Worm (Caenorhabditis elegans): ENCODE data around the gene grl-12.
A peak's percentile ranks its signal among the peaks of the same experiment; 100 is the strongest.

Gene grl-12

ce11 chrV:8636907-8637306 lies at the start of gene grl-12:
Gene grl-12, minus strand, starts transcription at chrV:8637007.
- TF ChIP-seq fos-1 (tag; optimal IDR thresholded peaks at IDR 0.05), result no peak
- TF ChIP-seq nhr-84 (tag; optimal IDR thresholded peaks at IDR 0.05), result no peak
- TF ChIP-seq mef-2 (tag; optimal IDR thresholded peaks at IDR 0.05), result no peak
- no peak for TF ChIP-seq sup-37 (GFP tag; optimal IDR thresholded peaks at IDR 0.05)
- TF ChIP-seq Y116A8C.19 (tag; optimal IDR thresholded peaks at IDR 0.05; ENCODE audit: borderline replicate concordance), result no peak
- TF ChIP-seq egl-27 (tag; optimal IDR thresholded peaks at IDR 0.05), result no peak
- no peak for TF ChIP-seq dpl-1 (GFP tag; optimal IDR thresholded peaks at IDR 0.05)
- no peak for TF ChIP-seq zip-4 (GFP tag; optimal IDR thresholded peaks at IDR 0.05)
- TF ChIP-seq irx-1 (tag; optimal IDR thresholded peaks at IDR 0.05), result no peak
- TF ChIP-seq lin-39 (tag; optimal IDR thresholded peaks at IDR 0.05), result no peak
- TF ChIP-seq ceh-63 (GFP tag; optimal IDR thresholded peaks at IDR 0.05), result no peak
- TF ChIP-seq skn-1 (tag; optimal IDR thresholded peaks at IDR 0.05), result no peak
- no peak for TF ChIP-seq unc-98 (GFP tag; IDR thresholded peaks at IDR 0.05)
- TF ChIP-seq aly-2 (tag; optimal IDR thresholded peaks at IDR 0.05), result no peak
- no peak for TF ChIP-seq ets-5 (GFP tag; IDR thresholded peaks at IDR 0.05)
- TF ChIP-seq unc-30 (tag; optimal IDR thresholded peaks at IDR 0.05), result no peak
- TF ChIP-seq snpc-4 (tag; optimal IDR thresholded peaks at IDR 0.05), result no peak
- no peak for TF ChIP-seq hlh-4 (tag; optimal IDR thresholded peaks at IDR 0.05)
- no peak for TF ChIP-seq lir-3 (tag; optimal IDR thresholded peaks at IDR 0.05; ENCODE audit: poor library complexity)

ce11 chrV:8683787-8684186 lies 47.0 kb upstream of the grl-12 start:
- TF ChIP-seq hlh-4 (tag; optimal IDR thresholded peaks at IDR 0.05), result no peak
- TF ChIP-seq nhr-19 (GFP tag; conservative IDR thresholded peaks at IDR 0.05), result no peak
- no peak for TF ChIP-seq ceh-82 (tag; optimal IDR thresholded peaks at IDR 0.05)
- TF ChIP-seq fkh-4 (tag; optimal IDR thresholded peaks at IDR 0.05; ENCODE audit: borderline replicate concordance), result peak; percentile 67
- TF ChIP-seq egl-27 (tag; optimal IDR thresholded peaks at IDR 0.05), result no peak
- no peak for TF ChIP-seq ces-1 (GFP tag; optimal IDR thresholded peaks at IDR 0.05)
- peak; percentile 76 for TF ChIP-seq dsc-1 (tag; optimal IDR thresholded peaks at IDR 0.05)
- TF ChIP-seq unc-86 (tag; optimal IDR thresholded peaks at IDR 0.05), result no peak
- no peak for TF ChIP-seq ama-1 (optimal IDR thresholded peaks at IDR 0.05)

ce11 chrV:8682719-8683118 lies 45.9 kb upstream of the grl-12 start, which contains the start of gene cln-3.3:
Gene cln-3.3, plus strand, starts transcription at chrV:8683052.
- peak in 1 of 2 experiments; percentile 28 for TF ChIP-seq mdl-1 (tag; optimal IDR thresholded peaks at IDR 0.05)
- TF ChIP-seq hlh-17 (GFP tag; optimal IDR thresholded peaks at IDR 0.05; ENCODE audit: borderline replicate concordance), result no peak
- no peak for TF ChIP-seq fos-1 (tag; optimal IDR thresholded peaks at IDR 0.05)
- TF ChIP-seq aly-2 (tag; optimal IDR thresholded peaks at IDR 0.05), result no peak
- TF ChIP-seq ceh-90 (tag; optimal IDR thresholded peaks at IDR 0.05), result no peak
- no peak for TF ChIP-seq sup-37 (GFP tag; optimal IDR thresholded peaks at IDR 0.05)
- no peak for TF ChIP-seq nhr-19 (GFP tag; conservative IDR thresholded peaks at IDR 0.05)
- no peak for TF ChIP-seq nhr-237 (tag; optimal IDR thresholded peaks at IDR 0.05)
- no peak for TF ChIP-seq blmp-1 (tag; optimal IDR thresholded peaks at IDR 0.05)
- TF ChIP-seq hlh-4 (tag; optimal IDR thresholded peaks at IDR 0.05), result no peak
- peak in 1 of 2 experiments; percentile 25 for TF ChIP-seq lin-35 (GFP tag; optimal IDR thresholded peaks at IDR 0.05)
- TF ChIP-seq nhr-77 (tag; optimal IDR thresholded peaks at IDR 0.05), result no peak
- no peak for TF ChIP-seq vab-15 (tag; optimal IDR thresholded peaks at IDR 0.05)
- no peak for TF ChIP-seq elt-3 (tag; optimal IDR thresholded peaks at IDR 0.05)
- TF ChIP-seq ets-5 (GFP tag; IDR thresholded peaks at IDR 0.05), result no peak
- no peak for TF ChIP-seq efl-1 (optimal IDR thresholded peaks at IDR 0.05)
- peak in 1 of 2 experiments; percentile 81 for TF ChIP-seq efl-1 (GFP tag; optimal IDR thresholded peaks at IDR 0.05 in 1 of 2)
- TF ChIP-seq elt-2 (tag; optimal IDR thresholded peaks at IDR 0.05), result peak; percentile 61
- TF ChIP-seq ztf-11 (tag; optimal IDR thresholded peaks at IDR 0.05), result no peak
- no peak for TF ChIP-seq C16A3.4 (tag; optimal IDR thresholded peaks at IDR 0.05)
- no peak for TF ChIP-seq fkh-10 (GFP tag; optimal IDR thresholded peaks at IDR 0.05)
- no peak for TF ChIP-seq egl-27 (tag; optimal IDR thresholded peaks at IDR 0.05)
- TF ChIP-seq lir-3 (tag; optimal IDR thresholded peaks at IDR 0.05; ENCODE audit: poor library complexity), result no peak
- no peak for TF ChIP-seq hpl-2 (GFP tag; optimal IDR thresholded peaks at IDR 0.05)
- no peak for TF ChIP-seq mef-2 (tag; optimal IDR thresholded peaks at IDR 0.05)
- TF ChIP-seq lin-15B (tag; optimal IDR thresholded peaks at IDR 0.05), result no peak
